Worm (Caenorhabditis elegans): ENCODE measurements around the gene unc-83.

The unc-83 gene

DNA sequence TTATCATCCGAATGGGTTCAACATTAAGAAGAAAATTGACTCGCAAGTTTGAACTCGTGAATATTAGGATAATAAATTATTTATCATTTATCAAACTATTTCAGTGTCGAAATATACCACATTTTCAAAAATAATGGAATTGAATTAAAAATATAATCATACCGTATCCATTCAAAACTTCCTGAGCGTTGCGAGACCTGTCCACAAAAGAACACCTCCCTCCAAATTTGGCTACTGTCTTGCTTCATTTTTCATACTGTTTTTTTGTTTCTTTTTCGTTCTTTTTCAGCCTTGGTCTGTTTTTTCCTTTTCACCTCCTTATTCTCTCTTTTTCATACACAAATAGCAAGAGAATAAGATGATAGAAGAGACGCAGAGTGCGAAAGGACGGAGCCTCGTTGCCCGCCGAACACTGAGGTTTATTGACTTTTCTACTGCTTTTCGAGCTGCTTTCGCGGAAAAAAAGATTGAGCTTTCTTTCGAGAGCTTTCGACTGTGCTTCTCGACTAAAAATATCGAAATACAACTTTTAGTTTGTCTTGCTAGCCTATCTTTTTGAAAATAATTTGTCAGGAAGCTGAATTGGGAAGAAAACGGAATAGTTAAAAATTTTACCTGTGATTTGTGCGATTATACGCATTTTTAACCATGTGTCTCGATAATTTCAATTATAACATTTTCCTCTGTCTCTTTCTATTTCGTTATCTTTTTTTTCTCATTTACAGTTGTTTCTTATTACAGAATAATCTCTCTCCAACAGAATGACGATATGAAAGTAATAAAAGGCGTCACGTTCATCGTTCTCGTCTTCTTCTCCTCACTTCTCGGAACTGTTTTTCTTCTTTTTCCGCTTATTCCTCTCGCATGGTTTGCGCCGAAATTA, 14.5 kb upstream of the unc-83 start, which contains the start of gene acl-8:
Gene acl-8, plus strand, starts transcription at position 742 of the 883 bp plus-strand sequence.
- no peak for TF ChIP-seq him-1 (tag; optimal IDR thresholded peaks at IDR 0.05)
- TF ChIP-seq dao-5 (tag; optimal IDR thresholded peaks at IDR 0.05), result no peak
- TF ChIP-seq W03F9.2 (tag; optimal IDR thresholded peaks at IDR 0.05), result no peak

DNA sequence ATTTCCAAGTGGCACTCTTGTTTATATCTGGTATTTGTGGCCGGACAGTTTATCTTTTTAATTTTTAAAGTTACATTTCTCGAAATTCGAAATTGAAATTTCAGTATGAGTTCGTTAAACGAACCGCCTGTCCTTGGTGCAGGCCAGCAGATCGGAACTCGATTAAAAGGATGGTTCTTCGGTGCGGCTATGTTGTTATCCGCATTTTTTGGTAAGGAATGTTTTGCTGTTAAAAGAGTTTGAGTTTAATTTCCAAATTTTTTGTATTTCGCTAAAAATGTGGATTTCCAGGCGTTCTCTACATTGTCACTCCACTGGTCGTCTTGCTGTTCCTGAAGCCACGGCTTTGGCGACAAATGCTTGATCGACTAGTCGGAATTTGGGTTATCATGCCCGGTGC, 11.7 kb upstream of the unc-83 start, which contains the start of gene acl-9:
Gene acl-9, plus strand, starts transcription at position 105 of the 400 bp plus-strand sequence.
- TF ChIP-seq him-1 (tag; optimal IDR thresholded peaks at IDR 0.05), result no peak
- TF ChIP-seq W03F9.2 (tag; optimal IDR thresholded peaks at IDR 0.05), result no peak
- no peak for TF ChIP-seq dao-5 (tag; optimal IDR thresholded peaks at IDR 0.05)

DNA sequence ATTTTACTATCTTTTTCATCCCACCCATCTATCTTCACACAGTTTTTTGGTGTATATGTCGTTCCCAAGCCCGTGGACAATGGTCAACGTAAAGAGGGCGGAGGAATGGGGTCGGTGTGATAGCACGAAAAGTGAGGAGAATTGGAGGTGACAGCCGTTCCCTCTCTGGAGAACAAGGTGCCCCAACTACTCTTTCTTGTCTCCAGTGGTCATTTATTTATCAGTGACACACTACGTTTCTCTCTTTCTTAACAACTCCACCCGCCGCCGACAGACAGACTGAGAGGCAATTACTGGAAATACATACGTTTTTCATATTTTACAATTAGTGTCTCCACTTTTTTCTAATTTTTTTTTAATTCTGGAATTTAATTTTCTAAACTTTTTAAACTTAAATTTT, 8.0 kb upstream of the unc-83 start:
- TF ChIP-seq W03F9.2 (tag; optimal IDR thresholded peaks at IDR 0.05), result no peak
- no peak for TF ChIP-seq him-1 (tag; optimal IDR thresholded peaks at IDR 0.05)
- no peak for TF ChIP-seq dao-5 (tag; optimal IDR thresholded peaks at IDR 0.05)

DNA sequence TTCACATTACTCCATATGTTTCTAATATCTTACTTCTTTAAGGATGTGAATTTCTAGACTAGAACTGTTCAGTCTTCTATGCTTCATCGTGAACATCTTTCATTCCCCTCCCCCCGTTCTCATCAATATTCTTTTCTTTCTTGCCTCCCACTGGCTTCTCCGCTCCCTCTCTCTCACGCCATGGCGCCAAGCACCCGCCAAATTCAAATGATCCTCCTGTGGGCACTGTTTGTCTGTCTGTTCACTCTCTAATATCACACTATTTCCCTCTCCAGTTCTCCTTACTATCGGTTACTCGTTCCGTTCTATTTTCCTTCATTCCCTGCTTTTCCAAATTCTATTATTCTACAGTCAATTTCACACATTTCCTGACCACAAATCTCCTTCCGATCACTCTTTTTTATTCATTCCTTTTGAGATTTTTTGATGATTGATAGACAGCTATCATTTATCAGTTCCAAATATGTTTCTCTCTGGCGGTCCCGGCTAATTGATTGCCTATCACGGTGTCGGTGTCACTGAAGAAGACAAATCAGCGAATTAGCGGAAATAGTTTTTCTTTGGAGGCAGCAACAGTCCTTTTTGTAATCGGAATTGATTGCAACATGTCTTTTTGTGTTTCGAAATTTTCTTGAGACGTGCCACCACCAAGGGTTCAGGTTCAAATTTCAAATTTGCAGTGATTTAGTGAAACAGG, 6.4 kb upstream of the unc-83 start:
- TF ChIP-seq him-1 (tag; optimal IDR thresholded peaks at IDR 0.05), result no peak
- no peak for TF ChIP-seq W03F9.2 (tag; optimal IDR thresholded peaks at IDR 0.05)
- no peak for TF ChIP-seq dao-5 (tag; optimal IDR thresholded peaks at IDR 0.05)

DNA sequence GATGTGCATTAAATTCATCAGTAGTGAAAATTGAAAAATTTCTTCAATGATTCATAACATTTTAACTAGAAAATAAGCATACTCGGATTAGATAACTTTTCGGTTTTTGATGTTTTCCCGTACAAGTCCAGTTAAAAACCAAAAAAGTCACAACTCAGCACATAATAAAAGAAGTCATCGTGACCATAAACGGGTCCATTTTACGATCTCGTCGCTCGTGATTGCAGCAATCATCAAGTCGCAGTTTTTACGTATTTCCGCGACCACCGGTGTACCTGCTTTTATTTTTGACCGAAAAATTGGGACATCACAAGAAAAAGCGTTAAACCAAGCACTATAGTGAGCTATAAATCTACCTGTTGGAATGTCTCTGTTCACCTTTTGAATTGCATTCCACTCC, 3.6 kb upstream of the unc-83 start:
- TF ChIP-seq him-1 (tag; optimal IDR thresholded peaks at IDR 0.05) (no peak), W03F9.2 (tag; optimal IDR thresholded peaks at IDR 0.05) (no peak), dao-5 (tag; optimal IDR thresholded peaks at IDR 0.05) (no peak)

DNA sequence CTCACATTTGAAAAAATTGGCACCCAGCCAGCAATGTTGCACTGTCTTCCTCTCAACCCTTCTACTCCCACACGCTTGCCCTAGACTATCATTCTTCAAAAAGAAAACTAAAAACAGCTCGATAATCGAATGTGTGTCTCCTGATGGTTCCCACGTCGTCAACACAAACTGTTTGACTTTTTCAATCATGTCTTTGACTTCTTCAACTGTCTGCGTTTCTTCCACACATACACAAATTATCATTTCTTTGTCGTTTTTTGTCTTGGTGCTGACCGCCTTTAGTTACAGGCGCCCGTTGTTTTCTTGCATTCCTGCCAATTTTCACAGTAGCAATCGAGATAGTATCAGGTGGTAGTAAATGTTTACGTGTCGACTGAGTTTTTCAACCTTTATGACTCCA, 2.3 kb upstream of the unc-83 start:
- no peak for TF ChIP-seq W03F9.2 (tag; optimal IDR thresholded peaks at IDR 0.05)
- no peak for TF ChIP-seq him-1 (tag; optimal IDR thresholded peaks at IDR 0.05)
- TF ChIP-seq dao-5 (tag; optimal IDR thresholded peaks at IDR 0.05), result no peak

DNA sequence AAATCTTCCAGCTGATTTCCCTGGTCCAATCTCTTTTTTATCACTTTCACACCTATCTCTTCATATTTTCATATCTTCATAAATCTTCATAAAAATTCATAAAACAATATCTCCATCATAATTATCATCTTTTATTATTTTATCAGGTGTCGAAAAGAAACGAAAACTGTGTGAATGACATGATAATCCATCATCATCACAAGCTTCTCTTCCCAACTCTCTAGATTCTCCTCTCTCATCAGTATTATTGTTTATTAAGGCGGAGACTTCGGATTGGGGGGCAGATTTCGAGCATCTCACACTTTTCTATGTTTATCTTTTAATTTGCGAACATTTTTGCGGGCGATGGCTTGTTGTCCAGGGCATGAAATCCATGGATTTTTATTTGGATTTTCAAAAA, 627 bp upstream of the unc-83 start:
- no peak for TF ChIP-seq W03F9.2 (tag; optimal IDR thresholded peaks at IDR 0.05)
- TF ChIP-seq dao-5 (tag; optimal IDR thresholded peaks at IDR 0.05), result no peak
- TF ChIP-seq him-1 (tag; optimal IDR thresholded peaks at IDR 0.05), result no peak

DNA sequence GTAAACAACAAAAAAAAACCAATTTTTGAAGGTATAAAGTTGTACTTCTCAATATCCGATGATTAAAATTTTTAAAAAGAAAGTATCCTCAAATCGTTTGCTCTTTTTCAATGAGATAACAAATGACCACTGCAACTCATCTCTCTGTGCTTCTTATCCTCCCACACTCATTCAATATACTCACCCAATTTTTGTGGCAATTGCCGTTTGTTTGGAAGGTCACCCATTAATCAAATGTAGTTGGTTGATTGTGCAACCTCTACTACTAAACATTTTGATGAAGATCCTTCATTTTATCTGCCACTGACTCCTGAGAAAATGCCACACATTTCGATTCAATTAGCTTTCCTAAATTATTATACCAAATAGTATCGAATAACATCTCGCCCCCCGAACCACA, 2.8 kb downstream of the unc-83 start:
- no peak for TF ChIP-seq him-1 (tag; optimal IDR thresholded peaks at IDR 0.05)
- no peak for TF ChIP-seq W03F9.2 (tag; optimal IDR thresholded peaks at IDR 0.05)
- no peak for TF ChIP-seq dao-5 (tag; optimal IDR thresholded peaks at IDR 0.05)

DNA sequence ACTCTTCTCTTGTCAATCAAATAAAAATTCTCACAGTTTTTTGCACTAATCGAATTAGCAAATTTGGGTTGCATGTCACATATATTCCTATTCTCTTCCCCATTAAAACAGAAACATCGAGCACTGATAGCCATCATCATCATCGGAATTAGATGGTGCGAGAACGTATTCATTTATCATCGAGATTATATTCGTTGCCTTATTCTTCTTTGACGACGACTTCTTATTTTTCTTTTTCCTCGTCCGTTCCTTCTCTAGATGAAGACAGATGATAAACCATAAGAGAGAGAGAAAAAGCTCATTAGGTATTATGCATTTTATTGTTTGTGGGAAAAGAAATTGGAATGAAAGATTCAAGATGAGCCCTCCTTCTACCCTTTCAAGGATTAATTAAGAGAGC, 6.3 kb downstream of the unc-83 start:
- TF ChIP-seq W03F9.2 (tag; optimal IDR thresholded peaks at IDR 0.05) (no peak), dao-5 (tag; optimal IDR thresholded peaks at IDR 0.05) (no peak), him-1 (tag; optimal IDR thresholded peaks at IDR 0.05) (no peak)

DNA sequence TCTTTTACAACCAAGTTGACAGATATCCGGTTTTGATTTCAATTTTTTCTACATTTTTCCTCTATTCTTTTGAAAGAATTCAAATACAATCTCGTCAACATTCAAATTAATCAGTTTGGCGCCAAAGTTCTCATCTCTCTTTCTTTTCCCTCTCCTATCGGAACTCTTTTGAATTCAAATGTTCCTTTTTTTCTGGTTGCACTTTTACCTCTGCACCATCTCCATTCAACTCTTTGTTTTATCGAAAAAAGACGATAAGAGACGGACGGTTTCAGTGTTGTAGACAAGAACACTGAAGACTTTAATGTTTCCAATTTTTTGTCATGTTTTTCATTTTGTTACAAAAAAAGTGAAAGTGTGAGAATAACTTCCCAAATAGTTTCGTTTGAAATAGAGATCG, 11.2 kb downstream of the unc-83 start:
- TF ChIP-seq W03F9.2 (tag; optimal IDR thresholded peaks at IDR 0.05) (no peak), him-1 (tag; optimal IDR thresholded peaks at IDR 0.05) (no peak), dao-5 (tag; optimal IDR thresholded peaks at IDR 0.05) (no peak)

DNA sequence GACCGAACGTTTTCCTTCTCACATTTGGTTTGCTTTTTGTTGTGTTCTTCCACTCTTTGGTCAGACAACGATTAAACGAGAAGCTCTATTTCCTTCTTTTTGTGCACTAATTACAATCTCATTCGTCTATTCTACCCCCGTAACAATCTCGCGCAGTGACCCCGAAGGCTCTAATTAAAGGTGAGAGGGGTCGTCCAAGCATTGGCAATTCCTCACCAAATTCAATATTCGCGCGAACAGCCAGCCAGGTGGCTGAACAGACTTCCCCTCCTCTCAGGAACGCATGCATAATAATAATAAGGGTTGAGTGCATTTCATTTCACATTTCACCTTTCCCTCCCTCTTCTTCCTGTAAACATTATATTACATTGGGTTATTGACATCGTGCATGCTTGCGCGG, 20.2 kb downstream of the unc-83 start:
- TF ChIP-seq W03F9.2 (tag; optimal IDR thresholded peaks at IDR 0.05) (no peak), him-1 (tag; optimal IDR thresholded peaks at IDR 0.05) (no peak), dao-5 (tag; optimal IDR thresholded peaks at IDR 0.05) (no peak)

DNA sequence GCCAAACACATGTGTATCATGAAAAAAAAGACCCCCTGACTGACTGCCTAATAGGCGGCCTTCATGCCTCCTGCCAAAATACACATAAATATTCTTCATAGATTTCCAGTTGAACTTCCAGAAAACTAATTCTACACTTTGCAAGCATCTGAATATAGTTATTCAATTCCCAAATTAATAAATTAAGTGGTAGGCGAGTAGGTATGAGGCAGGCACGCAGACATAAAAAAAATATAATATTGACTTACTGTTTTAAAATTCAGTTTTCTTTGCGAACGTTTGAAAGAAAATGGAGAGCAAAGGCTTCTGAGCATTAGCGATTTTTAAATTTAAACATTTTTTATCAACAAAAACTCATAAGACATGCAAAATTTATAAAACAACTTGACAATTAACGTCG, 23.0 kb downstream of the unc-83 start:
- no peak for TF ChIP-seq him-1 (tag; optimal IDR thresholded peaks at IDR 0.05)

DNA sequence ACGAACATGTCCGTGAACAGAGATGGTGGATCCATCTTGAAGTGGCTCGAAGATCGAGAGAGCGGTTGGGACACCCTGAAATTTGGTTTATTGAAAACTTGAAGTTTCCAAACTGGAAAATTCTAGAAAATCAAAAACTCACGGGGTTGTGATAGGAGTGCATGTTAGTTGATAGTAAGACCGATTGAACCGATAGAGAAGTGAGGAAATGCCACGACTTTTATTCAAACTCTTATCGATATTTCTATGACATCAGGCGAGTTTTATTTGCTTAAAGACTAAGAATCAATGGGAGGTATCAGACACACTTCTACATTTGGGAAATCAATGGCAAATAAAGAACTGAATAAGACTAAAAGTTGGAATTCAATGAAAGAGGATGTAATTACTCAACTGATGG, 24.0 kb downstream of the unc-83 start, which contains the start of gene lec-10:
Gene lec-10, minus strand, starts transcription at position 272 of the 400 bp plus-strand sequence.
- TF ChIP-seq dao-5 (tag; optimal IDR thresholded peaks at IDR 0.05) (no peak), W03F9.2 (tag; optimal IDR thresholded peaks at IDR 0.05) (no peak), him-1 (tag; optimal IDR thresholded peaks at IDR 0.05) (no peak)

DNA sequence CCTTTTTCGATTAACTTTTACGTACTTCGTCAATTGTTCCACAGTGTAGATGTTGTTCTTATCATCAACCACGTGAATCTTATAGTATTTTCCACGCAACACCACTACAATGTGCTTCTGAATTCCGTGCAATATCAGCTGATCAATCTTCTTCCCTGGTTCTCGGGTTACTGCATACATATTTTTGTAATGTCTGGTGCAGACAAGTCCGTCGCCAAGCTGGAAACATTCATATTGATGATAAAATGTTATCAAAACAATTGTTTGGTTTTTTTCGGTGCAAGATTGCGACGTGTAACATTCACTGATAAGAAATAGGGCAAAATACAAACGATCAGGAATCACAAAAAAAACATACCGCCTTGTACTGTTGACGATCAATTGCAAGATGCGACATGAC, 27.6 kb downstream of the unc-83 start:
- no peak for TF ChIP-seq W03F9.2 (tag; optimal IDR thresholded peaks at IDR 0.05)
- TF ChIP-seq dao-5 (tag; optimal IDR thresholded peaks at IDR 0.05), result no peak
- TF ChIP-seq him-1 (tag; optimal IDR thresholded peaks at IDR 0.05), result no peak
